Fruit fly (Drosophila melanogaster) whole organism, embryonic: ENCODE data around the gene orion.

Experiments
- Bteb2 ChIP-seq: fragments of 200-800 bp; sonication (Bioruptor generic); optimal IDR thresholded peaks from 2 replicates; lab custom pipeline; 2016; ENCODE audit warnings: missing biosample characterization, missing genetic modification characterization
- CG1024 ChIP-seq: fragments of 200-800 bp; sonication (Bioruptor generic); IDR thresholded peaks from 2 replicates; pipeline ENCODE4 v1.3.6; 2022; ENCODE audit warnings: missing biosample characterization, missing genetic modification characterization
- CG11093 ChIP-seq: fragments of 200-800 bp; sonication (Bioruptor generic); IDR thresholded peaks from 3 replicates; pipeline ENCODE4 v1.3.6; 2022; ENCODE audit warnings: missing biosample characterization, missing genetic modification characterization
- CG11560 ChIP-seq: fragments of 200-800 bp; sonication (Bioruptor generic); IDR thresholded peaks from 3 replicates; pipeline ENCODE4 v1.3.6; 2022; ENCODE audit warnings: missing biosample characterization, missing genetic modification characterization
- CG13624 ChIP-seq: fragments of 200-800 bp; sonication (Bioruptor generic); optimal IDR thresholded peaks from 2 replicates; lab custom pipeline; 2016; ENCODE audit warnings: missing biosample characterization, missing genetic modification characterization
- CG14710 ChIP-seq: fragments of 200-800 bp; sonication (Bioruptor generic); optimal IDR thresholded peaks from 3 replicates; lab custom pipeline; 2019; ENCODE audit warnings: missing biosample characterization, mild to moderate bottlenecking, missing genetic modification characterization, moderate library complexity
- CG15073 ChIP-seq: fragments of 200-800 bp; sonication (Bioruptor generic); optimal IDR thresholded peaks from 2 replicates; lab custom pipeline; 2016; ENCODE audit warnings: missing biosample characterization, missing genetic modification characterization
- CG1602 ChIP-seq: fragments of 200-800 bp; sonication (Bioruptor generic); optimal IDR thresholded peaks from 3 replicates; lab custom pipeline; 2016; ENCODE audit warnings: missing biosample characterization, missing genetic modification characterization
- CG17361 ChIP-seq: fragments of 200-800 bp; sonication (Bioruptor generic); IDR thresholded peaks from 3 replicates; pipeline ENCODE4 v1.3.6; 2022; ENCODE audit warnings: missing biosample characterization, missing genetic modification characterization
- CG18262 ChIP-seq: fragments of 200-800 bp; optimal IDR thresholded peaks from 3 replicates; lab custom pipeline; 2019; ENCODE audit warnings: missing biosample characterization, mild to moderate bottlenecking, missing genetic modification characterization, moderate library complexity
- CG18764 ChIP-seq: fragments of 200-800 bp; sonication (Bioruptor generic); optimal IDR thresholded peaks from 3 replicates; lab custom pipeline; 2016; ENCODE audit warnings: missing biosample characterization, missing genetic modification characterization
- CG2199 ChIP-seq: fragments of 200-800 bp; sonication (Bioruptor generic); IDR thresholded peaks from 3 replicates; pipeline ENCODE4 v1.3.6; 2022; ENCODE audit warnings: missing biosample characterization, missing genetic modification characterization
- CG30431 ChIP-seq: fragments of 200-800 bp; sonication (Bioruptor generic); optimal IDR thresholded peaks from 2 replicates; lab custom pipeline; 2017; ENCODE audit warnings: missing biosample characterization, missing genetic modification characterization
- CG33213 ChIP-seq: fragments of 200-800 bp; sonication (Bioruptor generic); optimal IDR thresholded peaks from 3 replicates; lab custom pipeline; 2016; ENCODE audit warnings: missing biosample characterization, missing genetic modification characterization
- CG3407 ChIP-seq: fragments of 200-800 bp; sonication (Bioruptor generic); optimal IDR thresholded peaks from 2 replicates; lab custom pipeline; 2018; ENCODE audit warnings: missing biosample characterization, mild to moderate bottlenecking, missing genetic modification characterization
- CG34422 ChIP-seq: fragments of 200-800 bp; sonication (Bioruptor generic); IDR thresholded peaks from 3 replicates; pipeline ENCODE4 v1.3.6; 2022; ENCODE audit warnings: missing biosample characterization, missing genetic modification characterization
- CG42726 ChIP-seq: fragments of 200-800 bp; sonication (Bioruptor generic); IDR thresholded peaks from 2 replicates; pipeline ENCODE4 v1.3.6; 2022; ENCODE audit warnings: missing biosample characterization, missing genetic modification characterization; ENCODE audit not compliant: partially characterized antibody
- CG4360 ChIP-seq: fragments of 200-800 bp; sonication (Bioruptor generic); IDR thresholded peaks from 2 replicates; pipeline ENCODE4 v1.3.6; 2022; ENCODE audit warnings: missing biosample characterization, missing genetic modification characterization
- CG4820 ChIP-seq: fragments of 200-800 bp; sonication (Bioruptor generic); optimal IDR thresholded peaks from 3 replicates; lab custom pipeline; 2016; ENCODE audit warnings: missing biosample characterization, missing genetic modification characterization
- CG4854 ChIP-seq: fragments of 200-800 bp; sonication (Bioruptor generic); optimal IDR thresholded peaks from 2 replicates; lab custom pipeline; 2016; ENCODE audit warnings: missing biosample characterization, missing genetic modification characterization, inconsistent platforms
- CG5245 ChIP-seq: fragments of 200-800 bp; sonication (Bioruptor generic); optimal IDR thresholded peaks from 3 replicates; lab custom pipeline; 2016; ENCODE audit warnings: missing biosample characterization, missing genetic modification characterization
- CG7271 ChIP-seq: fragments of 200-800 bp; sonication (Bioruptor generic); optimal IDR thresholded peaks from 2 replicates; lab custom pipeline; 2018; ENCODE audit warnings: missing biosample characterization, mild to moderate bottlenecking, missing genetic modification characterization, moderate library complexity
- CG7556 ChIP-seq: fragments of 200-800 bp; sonication (Bioruptor generic); optimal IDR thresholded peaks from 2 replicates; lab custom pipeline; 2017; ENCODE audit warnings: missing biosample characterization, mild to moderate bottlenecking, missing genetic modification characterization
- CG8478 ChIP-seq: fragments of >200 bp; optimal IDR thresholded peaks from 2 replicates; lab custom pipeline; 2018
- CTCF ChIP-seq: fragments of 200-800 bp; sonication (Bioruptor generic); optimal IDR thresholded peaks from 2 replicates; lab custom pipeline; 2017; ENCODE audit warnings: missing biosample characterization, mild to moderate bottlenecking, missing genetic modification characterization, moderate library complexity
- Dad ChIP-seq: fragments of 200-800 bp; sonication (Bioruptor generic); optimal IDR thresholded peaks from 3 replicates; lab custom pipeline; 2016; ENCODE audit warnings: missing biosample characterization, missing genetic modification characterization
- Dfd ChIP-seq, 2 experiments: fragments of >200 bp; optimal IDR thresholded peaks; 2 replicates each; lab custom pipeline; 2017; ENCODE audit warnings: missing biosample characterization in 2 of 2, missing genetic modification characterization in 2 of 2
- Dip3 ChIP-seq: fragments of 200-800 bp; sonication (Bioruptor generic); optimal IDR thresholded peaks from 3 replicates; lab custom pipeline; 2016; ENCODE audit warnings: missing biosample characterization, missing genetic modification characterization
- Eip74EF ChIP-seq, 2 experiments: fragments of 200-800 bp in 1 of 2; fragments of >200 bp in 1 of 2; sonication (Bioruptor generic) in 1 of 2; optimal IDR thresholded peaks; 2 replicates each; lab custom pipeline; 2017 to 2019; ENCODE audit warnings: missing biosample characterization in 2 of 2, missing genetic modification characterization in 2 of 2, mild to moderate bottlenecking in 1 of 2, moderate library complexity in 1 of 2
- Hr39 ChIP-seq: fragments of >200 bp; optimal IDR thresholded peaks from 2 replicates; lab custom pipeline; 2017
- Hr78 ChIP-seq, 2 experiments: fragments of 200-800 bp in 1 of 2; fragments of >200 bp in 1 of 2; sonication (Bioruptor generic) in 1 of 2; optimal IDR thresholded peaks; 2 replicates each; lab custom pipeline; 2017 to 2019; ENCODE audit warnings: missing biosample characterization in 2 of 2, missing genetic modification characterization in 2 of 2, mild to moderate bottlenecking in 1 of 2, moderate library complexity in 1 of 2
- Jarid2 ChIP-seq: fragments of 200-800 bp; sonication (Bioruptor generic); optimal IDR thresholded peaks from 3 replicates; lab custom pipeline; 2017; ENCODE audit warnings: mild to moderate bottlenecking, missing biosample characterization, missing genetic modification reagents, missing genetic modification characterization
- MESR4 ChIP-seq: fragments of 200-800 bp; sonication (Bioruptor generic); optimal IDR thresholded peaks from 2 replicates; lab custom pipeline; 2018; ENCODE audit warnings: missing biosample characterization, mild to moderate bottlenecking, missing genetic modification characterization, moderate library complexity
- MTF-1 ChIP-seq: fragments of 200-800 bp; sonication (Bioruptor generic); optimal IDR thresholded peaks from 2 replicates; lab custom pipeline; 2018; ENCODE audit warnings: missing biosample characterization, mild to moderate bottlenecking, missing genetic modification characterization, borderline replicate concordance
- Mes4 ChIP-seq: fragments of 200-800 bp; sonication (Bioruptor generic); optimal IDR thresholded peaks from 2 replicates; lab custom pipeline; 2016; ENCODE audit warnings: missing biosample characterization, missing genetic modification characterization
- Myb ChIP-seq: fragments of 200-800 bp; sonication (Bioruptor generic); optimal IDR thresholded peaks from 2 replicates; lab custom pipeline; 2016; ENCODE audit warnings: missing biosample characterization, missing genetic modification characterization
- NC2α ChIP-seq: fragments of 200-800 bp; sonication (Bioruptor generic); optimal IDR thresholded peaks from 2 replicates; lab custom pipeline; 2016; ENCODE audit warnings: missing biosample characterization, missing genetic modification characterization
- Side ChIP-seq: fragments of 200-800 bp; sonication (Bioruptor generic); optimal IDR thresholded peaks from 2 replicates; lab custom pipeline; 2016; ENCODE audit warnings: missing biosample characterization, missing genetic modification characterization
- Trl ChIP-seq, 3 experiments: fragments of >200 bp in 2 of 3; fragments of 200-800 bp in 1 of 3; sonication (Bioruptor generic) in 1 of 3; optimal IDR thresholded peaks; 2 replicates in 1 of 3; 3 replicates in 2 of 3; lab custom pipeline; 2016 to 2017; ENCODE audit warnings: missing biosample characterization in 1 of 3, missing genetic modification characterization in 1 of 3
- Xbp1 ChIP-seq: fragments of 200-800 bp; sonication (Bioruptor generic); optimal IDR thresholded peaks from 3 replicates; lab custom pipeline; 2016; ENCODE audit warnings: missing biosample characterization, mild to moderate bottlenecking, missing genetic modification characterization
- az2 ChIP-seq: fragments of 200-800 bp; sonication (Bioruptor generic); optimal IDR thresholded peaks from 3 replicates; lab custom pipeline; 2016; ENCODE audit warnings: missing biosample characterization, missing genetic modification characterization
- bab2 ChIP-seq: fragments of 200-800 bp; sonication (Bioruptor generic); optimal IDR thresholded peaks from 2 replicates; lab custom pipeline; 2016; ENCODE audit warnings: missing biosample characterization, missing genetic modification characterization
- crol ChIP-seq: fragments of 200-800 bp; sonication (Bioruptor generic); IDR thresholded peaks from 2 replicates; pipeline ENCODE4 v1.3.6; 2022; ENCODE audit warnings: missing biosample characterization, missing genetic modification characterization
- jigr1 ChIP-seq: fragments of 200-800 bp; sonication (Bioruptor generic); IDR thresholded peaks from 3 replicates; pipeline ENCODE4 v1.3.6; 2022; ENCODE audit warnings: missing biosample characterization, missing genetic modification characterization
- pb ChIP-seq: fragments of 200-800 bp; sonication (Bioruptor generic); optimal IDR thresholded peaks from 3 replicates; lab custom pipeline; 2016; ENCODE audit warnings: missing biosample characterization, missing genetic modification characterization
- pum ChIP-seq: fragments of 200-800 bp; sonication (Bioruptor generic); optimal IDR thresholded peaks from 2 replicates; lab custom pipeline; 2016; ENCODE audit warnings: missing biosample characterization, missing genetic modification characterization
- run ChIP-seq: fragments of 200-800 bp; sonication (Bioruptor generic); optimal IDR thresholded peaks from 3 replicates; lab custom pipeline; 2018; ENCODE audit warnings: missing biosample characterization, mild to moderate bottlenecking, missing genetic modification characterization
- sd ChIP-seq: fragments of 200-800 bp; sonication (Bioruptor generic); optimal IDR thresholded peaks from 3 replicates; lab custom pipeline; 2018; ENCODE audit warnings: missing biosample characterization, mild to moderate bottlenecking, missing genetic modification characterization, moderate library complexity
- tio ChIP-seq: fragments of 200-800 bp; sonication (Bioruptor generic); optimal IDR thresholded peaks from 2 replicates; lab custom pipeline; 2017; ENCODE audit warnings: missing biosample characterization, missing genetic modification characterization, inconsistent platforms
- trem ChIP-seq: fragments of 200-800 bp; optimal IDR thresholded peaks from 3 replicates; lab custom pipeline; 2019; ENCODE audit warnings: missing biosample characterization, mild to moderate bottlenecking, missing genetic modification characterization, moderate library complexity
- wdn ChIP-seq: fragments of 200-800 bp; sonication (Bioruptor generic); IDR thresholded peaks from 2 replicates; pipeline ENCODE4 v1.3.6; 2022; ENCODE audit warnings: missing biosample characterization, missing genetic modification characterization
- zen2 ChIP-seq: fragments of 200-800 bp; sonication (Bioruptor generic); IDR thresholded peaks from 3 replicates; pipeline ENCODE4 v1.3.6; 2022; ENCODE audit warnings: missing biosample characterization, missing genetic modification characterization; ENCODE audit not compliant: partially characterized antibody

Gene orion

DNA sequence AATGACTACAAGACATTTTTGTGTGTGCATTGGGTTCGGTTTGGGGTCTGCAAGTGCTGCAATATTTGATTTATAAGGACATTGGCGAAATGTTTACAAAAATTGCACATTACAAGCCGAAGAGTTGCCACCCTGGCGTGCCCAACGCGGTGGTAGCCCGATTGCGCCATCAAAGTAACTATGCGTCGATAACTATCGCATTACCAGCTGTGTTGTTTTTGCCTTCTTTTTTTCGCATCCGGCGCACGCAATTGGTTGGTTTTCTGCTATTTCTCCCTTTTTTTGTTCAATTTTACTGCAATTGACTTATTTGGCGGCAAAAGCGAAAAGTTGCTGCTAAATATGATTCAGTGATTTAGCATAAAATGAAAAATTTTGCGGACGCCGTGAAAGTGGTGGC is 12.0 kb downstream of the orion start, which contains the start of gene RpS14b (continued):
- TF ChIP-seq CG3407, result peak; percentile 40
- no peak for TF ChIP-seq crol (GFP tag; lab: Robert Waterston, UW)
- TF ChIP-seq jigr1 (GFP tag; lab: Robert Waterston, UW), result no peak
- peak; percentile 55 for TF ChIP-seq Bteb2
- TF ChIP-seq pb (GFP tag; lab: Kevin White, UChicago), result peak; percentile 51
- peak; percentile 67 for TF ChIP-seq CG13624 (GFP tag; lab: Kevin White, UChicago)
- peak; percentile 30; the same call in 1 of the 3 replicates for TF ChIP-seq CG17361
- TF ChIP-seq NC2α (GFP tag; lab: Kevin White, UChicago), result no peak
- TF ChIP-seq CG1602 (GFP tag; lab: Kevin White, UChicago), result no peak
- peak; percentile 29 for TF ChIP-seq Jarid2 (GFP tag; lab: Kevin White, UChicago)
- peak; percentile 40 for TF ChIP-seq CG4854
- peak; percentile 54 for TF ChIP-seq CG14710
- TF ChIP-seq CG5245 (GFP tag; lab: Kevin White, UChicago), result peak; percentile 20
- no peak for TF ChIP-seq CG1024 (GFP tag; lab: Robert Waterston, UW)
- TF ChIP-seq Hr39, result no peak
- no peak for TF ChIP-seq CG8478 (lab: Kevin White, UChicago)
- TF ChIP-seq CG11560 (tag; lab: Robert Waterston, UW), result no peak
- no peak for TF ChIP-seq tio
- no peak for TF ChIP-seq Trl (optimal IDR thresholded peaks at IDR 0.05; lab: Kevin White, UChicago)
- peak; percentile 69 for TF ChIP-seq Trl (GFP tag; optimal IDR thresholded peaks at IDR 0.05; lab: Kevin White, UChicago)
- TF ChIP-seq Side, result peak; percentile 74
- TF ChIP-seq Mes4 (GFP tag; lab: Kevin White, UChicago), result peak; percentile 80
- peak; percentile 28 for TF ChIP-seq CG7271 (tag; lab: Kevin White, UChicago)
- peak; percentile 3 for TF ChIP-seq pum (GFP tag; lab: Kevin White, UChicago)
- TF ChIP-seq MESR4, result peak; percentile 49
- TF ChIP-seq CG15073 (GFP tag; lab: Kevin White, UChicago), result no peak
- no peak for TF ChIP-seq CG4820 (GFP tag; lab: Kevin White, UChicago)
- no peak for TF ChIP-seq Eip74EF (GFP tag; optimal IDR thresholded peaks at IDR 0.05; lab: Kevin White, UChicago)
- TF ChIP-seq CG11093, result no peak
- peak; percentile 21 for TF ChIP-seq sd (tag; lab: Kevin White, UChicago)
- peak; percentile 22 for TF ChIP-seq CG18262
- no peak for TF ChIP-seq Hr78 (GFP tag; optimal IDR thresholded peaks at IDR 0.05; lab: Kevin White, UChicago)
- TF ChIP-seq CG2199 (GFP tag; lab: Robert Waterston, UW), result no peak
- peak; percentile 51 for TF ChIP-seq trem (tag; lab: Kevin White, UChicago)
- TF ChIP-seq CG42726, result peak; percentile 70; the same call in 1 of the 2 replicates
- TF ChIP-seq run (tag; lab: Kevin White, UChicago), result no peak
- no peak for TF ChIP-seq CG7556 (GFP tag; lab: Kevin White, UChicago)
- no peak for TF ChIP-seq az2
- TF ChIP-seq CG33213, result peak; percentile 66
- peak; percentile 65 for TF ChIP-seq MTF-1 (GFP tag; lab: Kevin White, UChicago)
- TF ChIP-seq zen2 (GFP tag; lab: Robert Waterston, UW), result peak; percentile 62; the same call in 1 of the 3 replicates
- peak; percentile 65 for TF ChIP-seq CG4360 (GFP tag; lab: Robert Waterston, UW)
- no peak for TF ChIP-seq Dfd (GFP tag; optimal IDR thresholded peaks at IDR 0.05; lab: Kevin White, UChicago)
- TF ChIP-seq CG30431 (GFP tag; lab: Kevin White, UChicago), result no peak
- TF ChIP-seq Dip3 (GFP tag; lab: Kevin White, UChicago), result peak; percentile 57
- TF ChIP-seq CG34422 (GFP tag; lab: Robert Waterston, UW), result peak; percentile 86
- TF ChIP-seq bab2 (GFP tag; lab: Kevin White, UChicago), result peak; percentile 48
- peak; percentile 62 for TF ChIP-seq Xbp1 (GFP tag; lab: Kevin White, UChicago)
- peak; percentile 48 for TF ChIP-seq Myb (GFP tag; lab: Kevin White, UChicago)
- TF ChIP-seq Dad, result peak; percentile 45
- TF ChIP-seq wdn (GFP tag; lab: Robert Waterston, UW), result peak; percentile 51
- peak; percentile 31 for TF ChIP-seq CG18764 (GFP tag; lab: Kevin White, UChicago)
- TF ChIP-seq CTCF, result peak; percentile 26
